Fruit fly (Drosophila melanogaster): Measurements from ENCODE around the gene CG31528.

Gene CG31528

DNA sequence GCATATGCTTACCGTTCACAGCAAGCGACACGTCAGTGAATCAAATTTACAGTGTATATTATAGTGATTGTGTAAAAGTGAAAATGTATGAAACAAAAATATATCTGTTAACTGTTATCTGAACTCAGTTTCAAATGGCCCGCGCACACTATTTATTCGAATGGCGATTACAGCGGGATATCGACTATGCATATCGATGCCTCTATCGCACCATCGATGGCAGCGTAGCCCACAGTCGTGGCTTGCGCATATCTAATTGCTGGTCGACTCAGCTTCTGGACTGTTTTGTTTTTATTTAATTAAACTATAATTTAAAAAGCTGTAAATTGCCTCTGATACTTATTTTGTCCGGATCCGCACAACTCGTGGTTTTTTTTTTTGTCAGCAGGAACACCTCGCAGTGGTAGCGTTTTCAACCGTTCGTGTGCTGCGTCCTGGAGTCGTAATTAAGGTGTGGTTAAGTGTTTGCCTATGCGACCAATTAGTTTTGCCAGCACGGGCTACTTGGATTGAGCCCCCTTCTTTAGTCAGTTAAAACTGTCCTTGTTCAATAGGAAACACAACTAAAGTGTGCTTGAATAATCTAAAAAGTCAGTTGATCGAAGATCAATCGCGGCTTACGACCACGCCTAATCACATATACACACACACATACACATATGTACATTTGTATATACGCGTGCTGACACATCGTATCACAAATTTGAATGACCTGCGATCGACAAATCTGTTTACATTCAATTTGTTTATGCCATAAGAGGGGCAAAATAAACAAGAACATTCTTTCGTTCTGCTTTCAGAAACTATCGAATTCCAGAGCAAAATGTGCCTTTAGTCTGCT is 34.9 kb upstream of the CG31528 start, which contains the start of gene Cont (continued):
- TF ChIP-seq CG15073 (GFP tag; optimal IDR thresholded peaks at IDR 0.05) (no peak), gsb-n (tag; optimal IDR thresholded peaks at IDR 0.05) (peak; percentile 29), CG8290 (GFP tag; optimal IDR thresholded peaks at IDR 0.05) (no peak), CG8290 (tag; optimal IDR thresholded peaks at IDR 0.05) (peak in 1 of 2 experiments; percentile 71), nau (GFP tag; optimal IDR thresholded peaks at IDR 0.05) (no peak), Mes4 (GFP tag; optimal IDR thresholded peaks at IDR 0.05) (no peak), HLH3B (GFP tag; IDR thresholded peaks at IDR 0.05) (no peak), slou (GFP tag; optimal IDR thresholded peaks at IDR 0.05) (no peak), CG7963 (GFP tag; IDR thresholded peaks at IDR 0.05; ENCODE audit: partially characterized antibody) (peak; percentile 94), Hr51 (GFP tag; optimal IDR thresholded peaks at IDR 0.05) (peak in 1 of 2 experiments; percentile 38), sens-2 (GFP tag; IDR thresholded peaks at IDR 0.05) (no peak), toy (GFP tag; IDR thresholded peaks at IDR 0.05) (no peak), CG6813 (GFP tag; optimal IDR thresholded peaks at IDR 0.05) (no peak), CG7928 (GFP tag; optimal IDR thresholded peaks at IDR 0.05) (no peak), gcm (GFP tag; optimal IDR thresholded peaks at IDR 0.05) (no peak), sna (GFP tag; IDR thresholded peaks at IDR 0.05; ENCODE audit: partially characterized antibody) (peak; percentile 86), CG14965 (GFP tag; optimal IDR thresholded peaks at IDR 0.05; ENCODE audit: borderline replicate concordance) (no peak), croc (GFP tag; conservative IDR thresholded peaks at IDR 0.05) (no peak), CG3407 (GFP tag; optimal IDR thresholded peaks at IDR 0.05) (no peak), CG14860 (GFP tag; IDR thresholded peaks at IDR 0.05; ENCODE audit: partially characterized antibody) (peak; percentile 93), NFAT (GFP tag; IDR thresholded peaks at IDR 0.05) (no peak), CG30403 (GFP tag; optimal IDR thresholded peaks at IDR 0.05) (no peak), CTCF (GFP tag; optimal IDR thresholded peaks at IDR 0.05) (no peak), CG14710 (tag; optimal IDR thresholded peaks at IDR 0.05) (peak; percentile 46), so (GFP tag; IDR thresholded peaks at IDR 0.05) (no peak), lmd (GFP tag; IDR thresholded peaks at IDR 0.05) (0 out of 2 replicates have a peak, but pooled peaks have one; percentile 7), CG14441 (GFP tag; IDR thresholded peaks at IDR 0.05) (no peak), CG8924 (tag; optimal IDR thresholded peaks at IDR 0.05) (peak; percentile 33), CoRest (tag; optimal IDR thresholded peaks at IDR 0.05) (peak; percentile 2), CkIIα-i1 (GFP tag; IDR thresholded peaks at IDR 0.05) (no peak), CG6791 (GFP tag; IDR thresholded peaks at IDR 0.05; ENCODE audit: partially characterized antibody) (peak; percentile 97), bcd (GFP tag; optimal IDR thresholded peaks at IDR 0.05) (no peak), ci (GFP tag; IDR thresholded peaks at IDR 0.05) (0 out of 3 replicates have a peak, but pooled peaks have one; percentile 53), CG2712 (tag; optimal IDR thresholded peaks at IDR 0.05) (peak; percentile 31), zen2 (GFP tag; IDR thresholded peaks at IDR 0.05; ENCODE audit: partially characterized antibody) (peak; percentile 89), sd (tag; optimal IDR thresholded peaks at IDR 0.05) (no peak), pzg (GFP tag; optimal IDR thresholded peaks at IDR 0.05) (peak; percentile 82), bab2 (GFP tag; optimal IDR thresholded peaks at IDR 0.05) (no peak), HmgZ (tag; optimal IDR thresholded peaks at IDR 0.05) (peak; percentile 58), CG4820 (GFP tag; optimal IDR thresholded peaks at IDR 0.05) (no peak), CG2889 (GFP tag; IDR thresholded peaks at IDR 0.05) (no peak), CG33557 (GFP tag; optimal IDR thresholded peaks at IDR 0.05) (no peak), Gug (GFP tag; IDR thresholded peaks at IDR 0.05) (peak; percentile 14; the same call in 1 of the 4 replicates), sc (optimal IDR thresholded peaks at IDR 0.05) (no peak), sc (GFP tag; optimal IDR thresholded peaks at IDR 0.05) (no peak), nmo (GFP tag; optimal IDR thresholded peaks at IDR 0.05) (peak; percentile 30), gro (GFP tag; optimal IDR thresholded peaks at IDR 0.05) (peak; percentile 62), bbx (GFP tag; IDR thresholded peaks at IDR 0.05; ENCODE audit: partially characterized antibody) (peak; percentile 98), ewg (GFP tag; optimal IDR thresholded peaks at IDR 0.05) (peak; percentile 6)
